Worm (Caenorhabditis elegans): ENCODE measurements around the gene F44E5.15.

DNA sequence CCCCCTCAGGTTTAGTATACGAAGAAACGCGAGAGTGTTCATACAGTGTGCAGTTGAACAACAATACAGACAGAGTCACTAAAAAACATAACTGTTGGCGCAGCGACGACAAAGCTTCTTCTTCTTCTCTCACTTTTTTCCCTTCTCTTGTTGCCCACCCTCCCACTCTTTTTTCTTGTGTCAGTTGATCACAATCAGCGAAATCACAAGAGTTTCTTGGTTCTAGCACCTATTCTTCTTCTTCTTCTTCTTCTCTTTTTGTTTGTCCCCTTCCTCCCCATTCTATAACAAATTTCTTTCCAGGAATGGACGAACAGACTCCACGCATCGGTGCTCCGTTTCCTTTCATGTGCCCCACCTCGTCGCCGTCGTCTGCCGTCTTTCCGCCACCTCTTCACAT, 18.0 kb downstream of the F44E5.15 start, which contains the start of gene F43G6.4:
- TF ChIP-seq W03F9.2 (tag; optimal IDR thresholded peaks at IDR 0.05) (no peak), him-1 (tag; optimal IDR thresholded peaks at IDR 0.05) (no peak)
